Worm (Caenorhabditis elegans): Measurements from ENCODE around the gene ash-2.

DNA sequence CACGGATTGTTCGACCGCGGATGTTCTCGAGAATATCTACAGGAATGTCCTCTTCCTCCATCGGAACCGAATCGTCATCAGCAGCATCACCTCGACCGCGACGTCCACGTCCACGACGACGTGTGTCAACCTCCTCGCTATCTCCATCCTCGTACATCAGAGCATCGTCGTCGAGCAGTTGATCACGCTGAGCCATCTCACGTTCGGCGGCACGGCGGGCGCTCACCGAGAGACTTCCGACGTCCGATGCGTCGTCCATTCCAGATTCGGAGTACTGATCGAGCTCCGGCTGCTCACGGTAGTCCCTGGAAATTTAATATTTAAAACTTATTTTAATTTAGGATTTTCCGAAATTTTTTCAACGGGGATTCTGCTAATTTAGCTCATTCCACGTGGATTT is 26.3 kb downstream of the ash-2 start:
- no peak for TF ChIP-seq snpc-4 (tag; optimal IDR thresholded peaks at IDR 0.05)
- no peak for TF ChIP-seq ceh-9 (tag; optimal IDR thresholded peaks at IDR 0.05)
- no peak for TF ChIP-seq ZK546.5 (tag; optimal IDR thresholded peaks at IDR 0.05)
- TF ChIP-seq nhr-76 (tag; optimal IDR thresholded peaks at IDR 0.05) = no peak
- no peak for TF ChIP-seq ztf-11 (tag; optimal IDR thresholded peaks at IDR 0.05)
- no peak for TF ChIP-seq nhr-237 (tag; optimal IDR thresholded peaks at IDR 0.05)
- no peak for TF ChIP-seq ceh-82 (tag; optimal IDR thresholded peaks at IDR 0.05)
- no peak for TF ChIP-seq elt-3 (tag; optimal IDR thresholded peaks at IDR 0.05)
- no peak for TF ChIP-seq ceh-28 (tag; optimal IDR thresholded peaks at IDR 0.05)
- TF ChIP-seq egl-5 (tag; optimal IDR thresholded peaks at IDR 0.05) = no peak
- TF ChIP-seq aly-2 (tag; optimal IDR thresholded peaks at IDR 0.05) = no peak
- TF ChIP-seq R02D3.7 (tag; optimal IDR thresholded peaks at IDR 0.05) = no peak
- no peak for TF ChIP-seq unc-39 (tag; optimal IDR thresholded peaks at IDR 0.05)
